Worm (Caenorhabditis elegans) whole organism, late embryonic: Measurements from ENCODE around the gene acc-1.

Experiments
- K02D7.2 ChIP-seq: sonication (generic microtip); optimal IDR thresholded peaks from 2 replicates; lab custom pipeline; 2017; ENCODE audit warnings: mild to moderate bottlenecking, missing genetic modification characterization, missing compliant biosample characterization
- K09A11.1 ChIP-seq: sonication (generic microtip); optimal IDR thresholded peaks from 2 replicates; lab custom pipeline; 2017; ENCODE audit warnings: antibody characterized with exemption, mild to moderate bottlenecking, missing genetic modification characterization, missing compliant biosample characterization; ENCODE audit not compliant: insufficient read depth
- ceh-2 ChIP-seq: sonication (generic microtip); optimal IDR thresholded peaks from 2 replicates; lab custom pipeline; 2016; ENCODE audit warnings: missing genotype, missing genetic modification characterization, missing compliant biosample characterization
- ceh-48 ChIP-seq: sonication (generic microtip); optimal IDR thresholded peaks from 2 replicates; lab custom pipeline; 2016; ENCODE audit warnings: missing genetic modification characterization, inconsistent platforms, missing compliant biosample characterization
- elt-2 ChIP-seq: sonication (generic microtip); optimal IDR thresholded peaks from 2 replicates; lab custom pipeline; 2016; ENCODE audit warnings: missing genetic modification reagents, missing genetic modification characterization, missing compliant biosample characterization
- fkh-10 ChIP-seq: fragments of 150-350 bp; optimal IDR thresholded peaks from 2 replicates; lab custom pipeline; 2014; ENCODE audit warnings: missing biosample characterization, missing genetic modification reagents, missing genetic modification characterization
- gmeb-2 ChIP-seq: sonication (generic microtip); optimal IDR thresholded peaks from 2 replicates; lab custom pipeline; 2016; ENCODE audit warnings: missing genetic modification characterization, inconsistent platforms, missing compliant biosample characterization
- nhr-11 ChIP-seq: fragments of 150-350 bp; optimal IDR thresholded peaks from 2 replicates; lab custom pipeline; 2014; ENCODE audit warnings: missing biosample characterization, missing genetic modification characterization
- pha-4 ChIP-seq: fragments of 150-350 bp; optimal IDR thresholded peaks from 2 replicates; lab custom pipeline; 2018; ENCODE audit warnings: missing biosample characterization, missing genetic modification reagents, missing genetic modification characterization
- ref-2 ChIP-seq: sonication (generic microtip); optimal IDR thresholded peaks from 2 replicates; lab custom pipeline; 2016; ENCODE audit warnings: missing genetic modification characterization, missing compliant biosample characterization
- sox-4 ChIP-seq: sonication (generic microtip); optimal IDR thresholded peaks from 2 replicates; lab custom pipeline; 2017; ENCODE audit warnings: mild to moderate bottlenecking, missing genetic modification characterization, inconsistent platforms, missing compliant biosample characterization
- tbx-2 ChIP-seq: sonication (generic microtip); optimal IDR thresholded peaks from 2 replicates; lab custom pipeline; 2016; ENCODE audit warnings: missing genetic modification characterization, missing compliant biosample characterization

ce11 chrIV:9673683-9674336 lies 16.0 kb downstream of the acc-1 start:
- TF ChIP-seq K09A11.1 (tag; lab: Kevin White, UChicago): no peak
- TF ChIP-seq sox-4 (tag; lab: Kevin White, UChicago): no peak
- TF ChIP-seq ceh-2 (tag; lab: Kevin White, UChicago): no peak
- no peak for TF ChIP-seq fkh-10 (GFP tag; lab: Kevin White, UChicago)
- no peak for TF ChIP-seq nhr-11 (tag; lab: Kevin White, UChicago)
- TF ChIP-seq K02D7.2 (tag; lab: Kevin White, UChicago): no peak
- no peak for TF ChIP-seq tbx-2 (tag; lab: Kevin White, UChicago)
- no peak for TF ChIP-seq elt-2 (tag; lab: Kevin White, UChicago)
- no peak for TF ChIP-seq ceh-48 (tag; lab: Kevin White, UChicago)
- TF ChIP-seq gmeb-2 (tag; lab: Kevin White, UChicago): no peak
- no peak for TF ChIP-seq pha-4 (tag; lab: Kevin White, UChicago)
- no peak for TF ChIP-seq ref-2 (tag; lab: Kevin White, UChicago)
